Fruit fly (Drosophila melanogaster) whole organism, pupa: ENCODE results near the gene ewg.

Source experiments
- CG15710 ChIP-seq: fragments of 200-800 bp; sonication (Bioruptor generic); optimal IDR thresholded peaks from 2 replicates; lab custom pipeline; 2018; ENCODE audit warnings: missing biosample characterization, mild to moderate bottlenecking, missing genetic modification characterization, moderate library complexity
- CG8159 ChIP-seq: fragments of 200-800 bp; sonication (Bioruptor generic); optimal IDR thresholded peaks from 3 replicates; lab custom pipeline; 2018; ENCODE audit warnings: missing biosample characterization, mild to moderate bottlenecking, missing genetic modification characterization, moderate library complexity
- CG8301 ChIP-seq: fragments of 200-800 bp; sonication (Bioruptor generic); optimal IDR thresholded peaks from 2 replicates; lab custom pipeline; 2018; ENCODE audit warnings: missing biosample characterization, mild to moderate bottlenecking, missing genetic modification characterization
- CG9948 ChIP-seq: fragments of 200-800 bp; sonication (Bioruptor generic); optimal IDR thresholded peaks from 2 replicates; lab custom pipeline; 2018; ENCODE audit warnings: missing biosample characterization, mild to moderate bottlenecking, missing genetic modification characterization, moderate library complexity
- D1 ChIP-seq: fragments of 200-800 bp; sonication (Bioruptor generic); optimal IDR thresholded peaks from 2 replicates; lab custom pipeline; 2018; ENCODE audit warnings: missing biosample characterization, mild to moderate bottlenecking, missing genetic modification characterization, moderate library complexity
- EcR ChIP-seq: fragments of 200-800 bp; sonication (Bioruptor generic); optimal IDR thresholded peaks from 3 replicates; lab custom pipeline; 2019; ENCODE audit warnings: missing biosample characterization, missing genetic modification characterization, mild to moderate bottlenecking, moderate library complexity, missing genetic modification reagents
- Ets98B ChIP-seq: fragments of 200-800 bp; sonication (Bioruptor generic); IDR thresholded peaks from 2 replicates; pipeline ENCODE4 v1.3.6; 2022; ENCODE audit warnings: missing biosample characterization, missing genetic modification characterization
- Snoo ChIP-seq: fragments of 200-800 bp; sonication (Bioruptor generic); optimal IDR thresholded peaks from 3 replicates; lab custom pipeline; 2017; ENCODE audit warnings: missing biosample characterization, mild to moderate bottlenecking, missing genetic modification characterization, inconsistent platforms
- rn ChIP-seq: fragments of 200-800 bp; sonication (Bioruptor generic); IDR thresholded peaks from 2 replicates; pipeline ENCODE4 v1.3.6; 2022; ENCODE audit warnings: missing biosample characterization, missing genetic modification characterization

DNA sequence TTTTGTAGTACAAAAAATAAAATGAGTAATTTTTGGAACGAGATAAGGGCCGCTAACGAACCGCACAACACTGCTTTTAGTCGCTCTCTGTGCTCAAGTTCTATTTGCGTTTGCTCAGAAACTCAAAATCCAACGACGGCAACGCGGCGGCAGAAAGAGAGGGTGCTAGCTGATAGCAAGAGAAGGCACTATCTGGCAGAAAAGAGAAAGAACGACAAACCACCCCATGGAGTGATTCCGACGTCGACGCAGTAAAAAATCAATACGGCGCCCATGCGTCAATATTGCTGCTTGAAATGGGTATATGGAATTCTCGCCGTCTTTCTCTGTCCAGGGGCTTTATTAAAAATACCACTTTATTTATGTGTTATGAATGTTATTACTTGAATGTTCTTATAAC lies 3.5 kb downstream of the ewg start:
- TF ChIP-seq rn (GFP tag; lab: Robert Waterston, UW) (no peak), CG9948 (tag; lab: Kevin White, UChicago) (no peak), CG15710 (no peak), EcR (no peak), Ets98B (GFP tag; lab: Robert Waterston, UW) (no peak), D1 (tag; lab: Kevin White, UChicago) (no peak), Snoo (tag; lab: Kevin White, UChicago) (no peak), CG8301 (no peak), CG8159 (tag; lab: Kevin White, UChicago) (no peak)
